Worm (Caenorhabditis elegans): ENCODE results near the gene F21E9.2.

Gene F21E9.2

ce11 chrX:1327201-1327600, 2.5 kb downstream of the F21E9.2 start:
- TF ChIP-seq madf-2 (tag; optimal IDR thresholded peaks at IDR 0.05) (no peak), ceh-19 (GFP tag; optimal IDR thresholded peaks at IDR 0.05) (no peak), che-1 (tag; optimal IDR thresholded peaks at IDR 0.05) (no peak), dve-1 (tag; optimal IDR thresholded peaks at IDR 0.05) (no peak), C08G9.2 (tag; optimal IDR thresholded peaks at IDR 0.05) (no peak), lin-11 (tag; optimal IDR thresholded peaks at IDR 0.05) (no peak), ceh-48 (tag; optimal IDR thresholded peaks at IDR 0.05) (no peak)

ce11 chrX:1322997-1323396, 6.8 kb downstream of the F21E9.2 start:
- TF ChIP-seq nhr-11 (tag; optimal IDR thresholded peaks at IDR 0.05) (no peak), sdc-2 (tag; optimal IDR thresholded peaks at IDR 0.05) (peak; percentile 98), ceh-45 (GFP tag; IDR thresholded peaks at IDR 0.05) (no peak), hlh-30 (tag; optimal IDR thresholded peaks at IDR 0.05; ENCODE audit: insufficient read depth) (no peak), sox-2 (GFP tag; IDR thresholded peaks at IDR 0.05) (no peak), ceh-22 (tag; optimal IDR thresholded peaks at IDR 0.05) (no peak), C38D4.7 (GFP tag; optimal IDR thresholded peaks at IDR 0.05) (no peak), unc-3 (GFP tag; conservative IDR thresholded peaks at IDR 0.05) (no peak), unc-3 (tag; optimal IDR thresholded peaks at IDR 0.05) (no peak), gmeb-2 (tag; optimal IDR thresholded peaks at IDR 0.05) (no peak), nfya-1 (tag; optimal IDR thresholded peaks at IDR 0.05) (peak; percentile 58), ceh-24 (tag; optimal IDR thresholded peaks at IDR 0.05) (no peak), odd-2 (tag; optimal IDR thresholded peaks at IDR 0.05) (no peak), ceh-9 (tag; optimal IDR thresholded peaks at IDR 0.05) (no peak), unc-55 (GFP tag; optimal IDR thresholded peaks at IDR 0.05) (no peak), ceh-2 (tag; optimal IDR thresholded peaks at IDR 0.05) (no peak), zip-5 (tag; optimal IDR thresholded peaks at IDR 0.05) (no peak), pha-4 (tag; optimal IDR thresholded peaks at IDR 0.05) (no peak), hlh-15 (tag; optimal IDR thresholded peaks at IDR 0.05) (no peak), pax-1 (tag; optimal IDR thresholded peaks at IDR 0.05) (no peak), che-1 (tag; optimal IDR thresholded peaks at IDR 0.05) (no peak), C08G9.2 (tag; optimal IDR thresholded peaks at IDR 0.05) (no peak), hlh-6 (tag; optimal IDR thresholded peaks at IDR 0.05) (no peak), dve-1 (tag; optimal IDR thresholded peaks at IDR 0.05) (no peak), ceh-18 (tag; optimal IDR thresholded peaks at IDR 0.05) (peak; percentile 36), eyg-1 (tag; optimal IDR thresholded peaks at IDR 0.05) (no peak), madf-2 (tag; optimal IDR thresholded peaks at IDR 0.05) (peak; percentile 4), npax-4 (tag; optimal IDR thresholded peaks at IDR 0.05) (no peak), lim-6 (tag; optimal IDR thresholded peaks at IDR 0.05) (no peak), K02D7.2 (tag; optimal IDR thresholded peaks at IDR 0.05) (no peak), rnt-1 (tag; optimal IDR thresholded peaks at IDR 0.05) (peak; percentile 6), ceh-30 (tag; optimal IDR thresholded peaks at IDR 0.05) (no peak), unc-42 (tag; optimal IDR thresholded peaks at IDR 0.05) (peak; percentile 97), ztf-16 (tag; optimal IDR thresholded peaks at IDR 0.05) (no peak), ref-2 (tag; optimal IDR thresholded peaks at IDR 0.05) (peak; percentile 44), ttx-3 (tag; optimal IDR thresholded peaks at IDR 0.05) (no peak), lin-11 (tag; optimal IDR thresholded peaks at IDR 0.05) (no peak), ceh-31 (tag; optimal IDR thresholded peaks at IDR 0.05) (peak; percentile 69), pat-9 (tag; optimal IDR thresholded peaks at IDR 0.05) (no peak), fkh-10 (GFP tag; optimal IDR thresholded peaks at IDR 0.05) (no peak), ceh-14 (tag; optimal IDR thresholded peaks at IDR 0.05) (no peak), syd-9 (tag; optimal IDR thresholded peaks at IDR 0.05) (no peak), fkh-6 (tag; optimal IDR thresholded peaks at IDR 0.05) (no peak), tbx-2 (tag; optimal IDR thresholded peaks at IDR 0.05) (peak; percentile 28), ama-1 (optimal IDR thresholded peaks at IDR 0.05) (no peak), K09A11.1 (tag; optimal IDR thresholded peaks at IDR 0.05; ENCODE audit: insufficient read depth) (peak; percentile 18)

Data from whole organism, late embryonic.